Fruit fly (Drosophila melanogaster) whole organism, embryonic: ENCODE data around the gene Egfrap.

Source experiments
- CG12071 ChIP-seq: fragments of 200-800 bp; sonication (Bioruptor generic); optimal IDR thresholded peaks from 3 replicates; lab custom pipeline; 2018; ENCODE audit warnings: missing biosample characterization, mild to moderate bottlenecking, missing genetic modification characterization
- CG17802 ChIP-seq: fragments of 200-800 bp; sonication (Bioruptor generic); optimal IDR thresholded peaks from 2 replicates; lab custom pipeline; 2018; ENCODE audit warnings: missing biosample characterization, mild to moderate bottlenecking, missing genetic modification characterization, moderate library complexity
- CG18476 ChIP-seq: fragments of 200-800 bp; sonication (Bioruptor generic); optimal IDR thresholded peaks from 2 replicates; lab custom pipeline; 2016; ENCODE audit warnings: missing biosample characterization, mild to moderate bottlenecking, missing genetic modification characterization
- CG2678 ChIP-seq: fragments of 200-800 bp; sonication (Bioruptor generic); optimal IDR thresholded peaks from 3 replicates; lab custom pipeline; 2019; ENCODE audit warnings: missing biosample characterization, mild to moderate bottlenecking, missing genetic modification characterization, moderate library complexity
- CG9437 ChIP-seq: fragments of 200-800 bp; sonication (Bioruptor generic); optimal IDR thresholded peaks from 2 replicates; lab custom pipeline; 2018; ENCODE audit warnings: missing biosample characterization, mild to moderate bottlenecking, missing genetic modification characterization
- Camta ChIP-seq: fragments of 200-800 bp; sonication (Bioruptor generic); optimal IDR thresholded peaks from 2 replicates; lab custom pipeline; 2016; ENCODE audit warnings: missing biosample characterization, missing genetic modification characterization
- br ChIP-seq: fragments of >200 bp; optimal IDR thresholded peaks from 2 replicates; lab custom pipeline; 2017
- disco-r ChIP-seq: fragments of 200-800 bp; sonication (Bioruptor generic); optimal IDR thresholded peaks from 2 replicates; lab custom pipeline; 2016; ENCODE audit warnings: missing biosample characterization, missing genetic modification characterization
- rib ChIP-seq: fragments of 200-800 bp; sonication (Bioruptor generic); IDR thresholded peaks from 2 replicates; pipeline ENCODE4 v1.3.6; 2022; ENCODE audit warnings: missing biosample characterization, missing genetic modification characterization
- sug ChIP-seq: fragments of 200-800 bp; optimal IDR thresholded peaks from 2 replicates; lab custom pipeline; 2019; ENCODE audit warnings: missing biosample characterization, mild to moderate bottlenecking, missing genetic modification characterization, moderate library complexity

- TF ChIP-seq CG9437 (no peak), rib (GFP tag; lab: Robert Waterston, UW) (no peak), CG2678 (tag; lab: Kevin White, UChicago) (no peak), Camta (GFP tag; lab: Kevin White, UChicago) (no peak), CG17802 (tag; lab: Kevin White, UChicago) (no peak), sug (no peak), br (no peak), CG18476 (GFP tag; lab: Kevin White, UChicago) (no peak), disco-r (GFP tag; lab: Kevin White, UChicago) (no peak), CG12071 (GFP tag; lab: Kevin White, UChicago) (no peak)
These were observed 57.4 kb downstream of the Egfrap start for dm6 chr3L:5893063-5893462.
